Fruit fly (Drosophila melanogaster): Measurements from ENCODE around the gene tim.

tim gene

DNA sequence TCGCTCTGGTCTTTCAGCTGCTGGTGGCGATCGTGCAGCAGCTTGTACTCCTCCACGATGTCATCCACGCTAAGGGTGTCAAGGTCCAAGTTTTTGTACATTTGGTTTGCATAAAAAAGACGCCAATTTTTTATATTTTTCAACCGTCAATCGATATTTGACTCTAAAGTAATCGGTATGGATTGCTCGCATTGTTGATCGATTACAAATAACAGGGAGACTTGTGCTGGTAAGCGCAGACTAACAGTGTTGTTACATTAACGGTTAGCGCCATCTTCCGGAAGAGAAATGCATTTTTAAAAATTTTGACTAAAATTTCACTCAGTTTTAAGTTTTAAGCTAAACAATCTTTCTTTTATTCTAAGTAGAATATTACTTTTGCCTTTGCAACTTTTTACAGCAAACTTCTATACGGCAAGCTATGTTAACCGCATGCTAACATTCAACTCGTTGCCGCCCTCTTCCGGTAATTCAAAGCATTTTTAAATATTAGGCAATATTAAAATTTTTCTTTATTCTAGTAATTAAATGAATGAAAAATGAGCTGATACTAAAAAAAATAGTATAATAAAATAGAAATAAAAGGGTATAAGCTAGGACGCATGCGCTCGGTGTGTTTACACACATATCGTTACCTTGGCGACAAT, 22.4 kb upstream of the tim start, which contains the start of the genes Spindly and IFT57 (continued):
- TF ChIP-seq jigr1 (GFP tag; IDR thresholded peaks at IDR 0.05) (no peak), chn (GFP tag; optimal IDR thresholded peaks at IDR 0.05) (no peak), E2f2 (GFP tag; IDR thresholded peaks at IDR 0.05) (peak; percentile 93), al (GFP tag; IDR thresholded peaks at IDR 0.05) (no peak), amos (GFP tag; IDR thresholded peaks at IDR 0.05; ENCODE audit: partially characterized antibody) (peak; percentile 56; the same call in 1 of the 2 replicates), CG13296 (GFP tag; optimal IDR thresholded peaks at IDR 0.05) (no peak), CG12391 (tag; optimal IDR thresholded peaks at IDR 0.05) (no peak), CG16815 (GFP tag; optimal IDR thresholded peaks at IDR 0.05) (no peak), CG11093 (GFP tag; IDR thresholded peaks at IDR 0.05) (no peak), CG9437 (GFP tag; optimal IDR thresholded peaks at IDR 0.05) (no peak), Hsf (GFP tag; optimal IDR thresholded peaks at IDR 0.05) (no peak), lmd (GFP tag; IDR thresholded peaks at IDR 0.05) (no peak), pita (GFP tag; optimal IDR thresholded peaks at IDR 0.05) (no peak), CG8478 (optimal IDR thresholded peaks at IDR 0.05) (no peak), Myb (GFP tag; optimal IDR thresholded peaks at IDR 0.05) (peak; percentile 53), Opbp (GFP tag; IDR thresholded peaks at IDR 0.05; ENCODE audit: partially characterized antibody) (peak; percentile 68; the same call in 2 of the 3 replicates), pzg (GFP tag; optimal IDR thresholded peaks at IDR 0.05) (peak; percentile 33), Neu2 (GFP tag; optimal IDR thresholded peaks at IDR 0.05; ENCODE audit: borderline replicate concordance) (no peak), lbe (GFP tag; optimal IDR thresholded peaks at IDR 0.05) (no peak), CG1529 (GFP tag; optimal IDR thresholded peaks at IDR 0.05) (no peak), CG32772 (GFP tag; IDR thresholded peaks at IDR 0.05) (peak; percentile 23; the same call in 1 of the 2 replicates), croc (GFP tag; conservative IDR thresholded peaks at IDR 0.05) (no peak), H15 (GFP tag; IDR thresholded peaks at IDR 0.05) (no peak), Fer1 (GFP tag; optimal IDR thresholded peaks at IDR 0.05) (no peak), CG6654 (GFP tag; optimal IDR thresholded peaks at IDR 0.05) (no peak), CG3838 (GFP tag; optimal IDR thresholded peaks at IDR 0.05) (no peak), Vsx1 (GFP tag; optimal IDR thresholded peaks at IDR 0.05) (no peak), CG4282 (GFP tag; optimal IDR thresholded peaks at IDR 0.05) (no peak), mld (GFP tag; IDR thresholded peaks at IDR 0.05; ENCODE audit: partially characterized antibody) (no peak), Doc3 (GFP tag; IDR thresholded peaks at IDR 0.05; ENCODE audit: partially characterized antibody) (peak; percentile 46; the same call in 1 of the 3 replicates), ERR (GFP tag; optimal IDR thresholded peaks at IDR 0.05) (no peak), CG6791 (GFP tag; IDR thresholded peaks at IDR 0.05; ENCODE audit: partially characterized antibody) (peak; percentile 74), sqz (GFP tag; optimal IDR thresholded peaks at IDR 0.05) (peak; percentile 58), CG18011 (GFP tag; optimal IDR thresholded peaks at IDR 0.05) (no peak), CG6175 (GFP tag; IDR thresholded peaks at IDR 0.05) (no peak), Rfx (GFP tag; IDR thresholded peaks at IDR 0.05) (no peak), CG5180 (GFP tag; optimal IDR thresholded peaks at IDR 0.05) (no peak), CG10267 (tag; optimal IDR thresholded peaks at IDR 0.05) (peak; percentile 27), yki (optimal IDR thresholded peaks at IDR 0.05) (no peak), Med (GFP tag) (no peak), stc (GFP tag; IDR thresholded peaks at IDR 0.05) (no peak), slp2 (GFP tag; optimal IDR thresholded peaks at IDR 0.05) (no peak), Atf6 (GFP tag; IDR thresholded peaks at IDR 0.05) (no peak), CG13287 (GFP tag; IDR thresholded peaks at IDR 0.05; ENCODE audit: partially characterized antibody) (peak; percentile 72), CG14860 (GFP tag; IDR thresholded peaks at IDR 0.05; ENCODE audit: partially characterized antibody) (peak; percentile 17; the same call in 1 of the 3 replicates), Deaf1 (tag; optimal IDR thresholded peaks at IDR 0.05) (no peak), HHEX (GFP tag; optimal IDR thresholded peaks at IDR 0.05) (no peak), Sry-δ (GFP tag; optimal IDR thresholded peaks at IDR 0.05) (peak; percentile 19), Max (GFP tag; optimal IDR thresholded peaks at IDR 0.05) (no peak), cas (GFP tag; IDR thresholded peaks at IDR 0.05) (no peak), ken (GFP tag; IDR thresholded peaks at IDR 0.05) (no peak)
